Fruit fly (Drosophila melanogaster) Kc167 (cell line): ENCODE measurements around the gene beat-IIa.

Experiments
- Myc ChIP-seq: fragments of >200 bp; optimal IDR thresholded peaks from 2 replicates; lab custom pipeline; 2017; ENCODE audit warnings: missing external identifiers
- Sin3A ChIP-seq: fragments of >200 bp; optimal IDR thresholded peaks from 2 replicates; lab custom pipeline; 2018; ENCODE audit warnings: missing external identifiers
- h ChIP-seq: fragments of >200 bp; optimal IDR thresholded peaks from 3 replicates; lab custom pipeline; 2018; ENCODE audit warnings: missing external identifiers
- insv ChIP-seq: fragments of >200 bp; optimal IDR thresholded peaks from 3 replicates; lab custom pipeline; 2018; ENCODE audit warnings: missing external identifiers
- psq ChIP-seq: fragments of >200 bp; optimal IDR thresholded peaks from 2 replicates; lab custom pipeline; 2017; ENCODE audit warnings: missing external identifiers
- ttk ChIP-seq: sonication (Bioruptor generic); optimal IDR thresholded peaks from 2 replicates; lab custom pipeline; 2017; ENCODE audit warnings: missing external identifiers

The beat-IIa gene

dm6 chr3R:17377503-17377902 lies 11.6 kb upstream of the beat-IIa start:
- TF ChIP-seq h (no peak), insv (lab: Kevin White, UChicago) (no peak), Sin3A (lab: Kevin White, UChicago) (no peak), psq (lab: Kevin White, UChicago) (no peak)

dm6 chr3R:17371094-17371493 lies 5.2 kb upstream of the beat-IIa start:
- TF ChIP-seq psq (lab: Kevin White, UChicago) (no peak), ttk (lab: Kevin White, UChicago) (no peak), insv (lab: Kevin White, UChicago) (no peak), Sin3A (lab: Kevin White, UChicago) (no peak), h (no peak), Myc (lab: Kevin White, UChicago) (no peak)

dm6 chr3R:17359370-17359769 lies 6.5 kb downstream of the beat-IIa start:
- TF ChIP-seq Myc (lab: Kevin White, UChicago), result no peak

- TF ChIP-seq Myc (lab: Kevin White, UChicago), result no peak
- no peak for TF ChIP-seq insv (lab: Kevin White, UChicago)
- TF ChIP-seq h, result no peak
- no peak for TF ChIP-seq Sin3A (lab: Kevin White, UChicago)
- no peak for TF ChIP-seq ttk (lab: Kevin White, UChicago)
- no peak for TF ChIP-seq psq (lab: Kevin White, UChicago)
Measured at dm6 chr3R:17346212-17346611, 19.7 kb downstream of the beat-IIa start.

dm6 chr3R:17289059-17289458 lies 76.9 kb downstream of the beat-IIa start:
- TF ChIP-seq psq (lab: Kevin White, UChicago) (no peak), ttk (lab: Kevin White, UChicago) (no peak), insv (lab: Kevin White, UChicago) (no peak), h (no peak), Sin3A (lab: Kevin White, UChicago) (no peak), Myc (lab: Kevin White, UChicago) (no peak)

- TF ChIP-seq Myc (lab: Kevin White, UChicago), result no peak
Measured at dm6 chr3R:17284348-17284747, 81.6 kb downstream of the beat-IIa start, which contains the start of gene CG31419. Gene CG31419 (plus strand): TSS chr3R:17284648.

dm6 chr3R:17283495-17283894 lies 82.4 kb downstream of the beat-IIa start, which contains the start of gene CG31418:
Gene CG31418 (plus strand): TSS chr3R:17283795.
- no peak for TF ChIP-seq Myc (lab: Kevin White, UChicago)
